Worm (Caenorhabditis elegans): Measurements from ENCODE around the gene bus-4.

bus-4 gene

ce11 chrIV:4688221-4688620 lies at the start of gene bus-4:
Gene bus-4 (plus strand): TSS chrIV:4688269.
- no peak for TF ChIP-seq unc-62 (GFP tag; optimal IDR thresholded peaks at IDR 0.05)

- no peak for TF ChIP-seq unc-62 (GFP tag; optimal IDR thresholded peaks at IDR 0.05)
These were observed 48.7 kb upstream of the bus-4 start for ce11 chrIV:4639352-4639751.

ce11 chrIV:4640941-4641340 lies 47.1 kb upstream of the bus-4 start:
- no peak for TF ChIP-seq unc-62 (GFP tag; optimal IDR thresholded peaks at IDR 0.05)

DNA sequence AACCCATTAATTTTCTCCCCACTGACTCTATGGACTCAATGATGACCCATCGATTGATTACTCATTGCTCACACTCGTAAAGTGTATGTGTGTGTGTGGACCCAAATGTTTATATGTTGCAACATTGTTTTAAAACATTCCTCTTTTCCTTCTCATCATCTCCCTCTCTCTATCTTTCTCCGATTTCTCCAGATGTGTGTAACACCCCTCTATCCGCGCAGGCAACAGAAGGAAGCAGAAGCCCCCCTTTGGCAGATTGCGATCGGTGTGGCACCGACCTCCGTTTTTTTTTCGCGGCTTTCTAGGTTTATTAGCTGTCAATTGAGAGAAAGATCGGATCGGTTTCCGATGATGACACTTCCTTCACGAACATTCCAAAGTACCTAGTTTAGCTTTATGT lies 44.5 kb upstream of the bus-4 start:
- TF ChIP-seq unc-62 (GFP tag; optimal IDR thresholded peaks at IDR 0.05): no peak

ce11 chrIV:4645243-4645642 lies 42.8 kb upstream of the bus-4 start:
- TF ChIP-seq unc-62 (GFP tag; optimal IDR thresholded peaks at IDR 0.05): no peak

DNA sequence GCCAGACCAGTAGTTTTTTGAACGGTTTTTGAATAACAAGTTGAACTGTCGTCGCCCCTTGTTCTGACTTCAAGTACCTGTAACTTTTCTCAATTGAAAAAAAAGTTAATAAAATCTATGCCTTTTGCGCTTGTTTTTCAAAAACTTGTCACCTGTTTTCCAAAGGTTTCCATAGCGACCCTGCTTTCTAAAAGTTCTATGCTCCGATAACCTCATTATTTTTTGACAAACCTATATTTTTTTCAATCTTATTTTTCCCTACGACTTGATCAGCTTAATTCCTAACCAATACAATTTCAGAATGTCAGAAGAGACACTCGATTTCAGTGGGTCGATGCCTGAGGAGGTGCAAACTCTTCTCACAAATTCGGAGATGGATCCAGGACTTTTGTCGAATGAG lies 40.7 kb upstream of the bus-4 start, which contains the start of gene F29B9.8:
F29B9.8 (plus strand) TSS at position 301 of the 400 bp plus-strand sequence.
- TF ChIP-seq unc-62 (GFP tag; optimal IDR thresholded peaks at IDR 0.05): no peak

- no peak for TF ChIP-seq unc-62 (GFP tag; optimal IDR thresholded peaks at IDR 0.05)
These were observed 38.6 kb upstream of the bus-4 start, which contains the start of gene F29B9.7 for ce11 chrIV:4649460-4649859. Gene F29B9.7 (plus strand): TSS chrIV:4649760.

DNA sequence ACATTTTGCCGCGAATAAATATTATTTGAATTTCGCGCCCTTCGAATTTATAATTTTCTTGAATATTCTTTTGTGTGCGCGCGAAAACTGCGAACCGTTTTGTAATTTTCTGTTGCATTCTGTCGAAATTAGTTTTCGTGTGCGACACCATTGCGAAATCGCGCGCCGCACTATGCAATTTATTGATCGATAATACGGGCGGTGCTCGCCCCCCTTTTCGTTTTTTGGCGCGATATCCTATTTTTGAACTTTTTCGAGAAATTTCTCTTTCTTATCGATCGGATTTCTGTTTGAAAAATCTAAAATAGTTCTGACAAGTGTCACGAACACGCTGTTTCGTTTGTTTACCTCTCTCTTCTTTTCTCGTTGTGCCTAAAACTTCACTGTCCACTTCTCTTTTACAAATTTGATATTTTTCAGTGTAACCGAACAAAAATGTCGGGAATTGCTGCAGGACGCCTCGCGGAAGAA lies 37.4 kb upstream of the bus-4 start, which contains the start of gene ubc-9:
ubc-9 (plus strand) TSS at position 421 of the 471 bp plus-strand sequence.
- TF ChIP-seq unc-62 (GFP tag; optimal IDR thresholded peaks at IDR 0.05): no peak

- TF ChIP-seq unc-62 (GFP tag; optimal IDR thresholded peaks at IDR 0.05): no peak
These were observed 35.7 kb upstream of the bus-4 start, which contains the start of gene F29B9.5 for ce11 chrIV:4652365-4652844. Gene F29B9.5 (plus strand): TSS chrIV:4652415.

ce11 chrIV:4652962-4653361 lies 35.1 kb upstream of the bus-4 start, which contains the start of gene psr-1:
Gene psr-1 (plus strand): TSS chrIV:4653262.
- TF ChIP-seq unc-62 (GFP tag; optimal IDR thresholded peaks at IDR 0.05): no peak

DNA sequence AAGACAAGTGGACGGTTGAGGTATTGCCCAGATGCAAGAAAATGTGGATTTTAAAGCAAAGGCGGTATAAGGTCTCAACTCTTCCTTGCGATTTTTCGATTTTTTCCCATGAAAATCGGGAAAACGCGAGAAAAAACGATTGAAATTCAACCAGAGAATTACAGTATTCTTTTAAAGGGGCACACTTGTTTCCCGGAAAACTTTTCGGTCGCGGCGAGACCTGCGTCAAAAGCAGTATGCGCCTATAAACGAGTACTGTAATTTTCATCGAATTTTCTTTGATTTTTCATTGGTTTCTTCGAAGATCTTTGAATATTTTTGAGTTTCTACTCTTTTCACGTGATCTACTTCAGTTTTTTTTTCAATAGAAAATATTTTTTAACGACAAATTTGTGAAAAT lies 34.4 kb upstream of the bus-4 start:
- TF ChIP-seq unc-62 (GFP tag; optimal IDR thresholded peaks at IDR 0.05): no peak

DNA sequence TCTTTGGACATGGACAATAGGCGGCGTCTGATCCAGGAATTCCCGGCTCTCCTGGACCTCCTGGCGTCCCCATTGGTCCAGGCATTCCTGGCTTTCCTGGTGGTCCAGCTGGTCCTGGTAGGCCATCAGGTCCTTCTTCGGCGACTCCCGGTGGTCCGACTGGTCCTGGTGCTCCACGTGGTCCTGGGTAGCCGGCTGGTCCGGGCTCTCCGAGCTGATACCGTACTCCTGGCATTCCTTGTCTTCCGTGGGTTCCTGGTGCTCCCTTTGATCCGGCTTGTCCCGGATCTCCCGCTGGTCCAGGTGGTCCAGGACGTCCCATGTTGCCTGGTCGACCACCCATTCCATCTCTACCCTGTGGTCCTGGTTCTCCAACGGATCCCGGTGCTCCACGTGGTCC lies 32.1 kb upstream of the bus-4 start:
- TF ChIP-seq unc-62 (GFP tag; optimal IDR thresholded peaks at IDR 0.05): no peak

DNA sequence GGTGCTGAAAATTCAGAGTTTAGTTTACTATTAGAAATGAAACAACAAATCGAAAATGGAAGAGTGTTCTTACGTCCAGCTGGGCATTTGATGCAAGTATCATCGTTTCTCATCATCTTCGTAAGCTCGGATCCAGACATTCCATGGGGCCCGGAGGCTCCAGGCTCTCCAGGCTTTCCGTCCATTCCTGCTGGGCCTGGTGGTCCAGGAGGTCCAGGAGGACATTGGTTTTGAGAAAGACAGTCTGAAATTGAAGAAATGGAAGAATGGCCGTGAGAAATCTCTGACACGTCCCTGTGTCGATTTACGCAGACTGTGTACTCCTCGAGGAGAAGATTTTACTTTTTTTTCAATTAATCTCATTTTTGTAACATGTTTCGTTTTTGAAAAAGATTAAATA lies 31.7 kb upstream of the bus-4 start:
- TF ChIP-seq unc-62 (GFP tag; optimal IDR thresholded peaks at IDR 0.05): no peak

- no peak for TF ChIP-seq unc-62 (GFP tag; optimal IDR thresholded peaks at IDR 0.05)
These were observed 30.2 kb upstream of the bus-4 start, which contains the start of gene col-111 for ce11 chrIV:4657874-4658273. Gene col-111 (minus strand): TSS chrIV:4657974.

DNA sequence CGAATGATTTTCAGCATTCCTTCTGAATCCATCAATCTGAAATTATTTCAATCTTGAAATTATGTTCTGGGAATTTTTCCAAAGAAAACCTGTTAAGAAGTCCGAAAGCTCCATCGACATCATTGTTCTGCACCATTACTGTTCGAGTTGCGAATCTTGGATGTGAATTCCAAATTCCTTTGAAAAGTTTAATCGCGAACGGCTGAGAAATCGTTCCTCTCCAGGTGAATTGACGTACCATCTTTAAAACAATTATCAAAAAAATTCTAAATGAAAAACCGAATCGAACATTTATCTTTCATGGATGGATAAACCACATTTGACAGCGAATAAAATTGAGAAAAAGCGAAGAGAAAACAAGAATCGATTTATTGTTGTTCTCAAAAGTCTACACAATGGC lies 28.8 kb upstream of the bus-4 start, which contains the start of gene mrps-21:
mrps-21 (minus strand) TSS at position 241 of the 400 bp plus-strand sequence.
- TF ChIP-seq unc-62 (GFP tag; optimal IDR thresholded peaks at IDR 0.05): no peak

- no peak for TF ChIP-seq unc-62 (GFP tag; optimal IDR thresholded peaks at IDR 0.05)
These were observed 27.7 kb upstream of the bus-4 start, which contains the start of the genes F29B9.11 and jmjd-1.2 for ce11 chrIV:4660151-4661041. Gene F29B9.11 (minus strand): TSS chrIV:4660201. Gene jmjd-1.2 (plus strand): TSS chrIV:4660991.

- TF ChIP-seq unc-62 (GFP tag; optimal IDR thresholded peaks at IDR 0.05): no peak
These were observed 23.0 kb upstream of the bus-4 start, which contains the start of gene F29B9.1 for ce11 chrIV:4665079-4665478. Gene F29B9.1 (plus strand): TSS chrIV:4665379.

Data from whole organism, dauer.